Worm (Caenorhabditis elegans): ENCODE results near the gene C16B8.3.

- TF ChIP-seq dao-5 (tag; optimal IDR thresholded peaks at IDR 0.05) (no peak), W03F9.2 (tag; optimal IDR thresholded peaks at IDR 0.05) (no peak)
These were observed 36.6 kb upstream of the C16B8.3 start, which contains the start of gene R02E12.4 for ce11 chrX:4005014-4005413.
